Fruit fly (Drosophila melanogaster) whole organism, embryonic: ENCODE data around the gene shi.
A peak's percentile ranks its signal among the peaks of the same experiment; 100 is the strongest.

Source experiments
- Bgb ChIP-seq: fragments of 200-800 bp; sonication (Bioruptor generic); IDR thresholded peaks from 2 replicates; pipeline ENCODE4 v1.3.6; 2022; ENCODE audit warnings: missing biosample characterization, missing genetic modification characterization; ENCODE audit not compliant: partially characterized antibody
- CG10462 ChIP-seq: fragments of 200-800 bp; sonication (Bioruptor generic); optimal IDR thresholded peaks from 2 replicates; lab custom pipeline; 2016; ENCODE audit warnings: missing biosample characterization, missing genetic modification characterization
- CG11398 ChIP-seq: fragments of 200-800 bp; sonication (Bioruptor generic); optimal IDR thresholded peaks from 2 replicates; lab custom pipeline; 2016; ENCODE audit warnings: missing biosample characterization, missing genetic modification characterization
- CG12769 ChIP-seq: fragments of 200-800 bp; sonication (Bioruptor generic); optimal IDR thresholded peaks from 2 replicates; lab custom pipeline; 2019; ENCODE audit warnings: missing biosample characterization, mild to moderate bottlenecking, missing genetic modification characterization, moderate library complexity
- CG13775 ChIP-seq: fragments of 200-800 bp; sonication (Bioruptor generic); optimal IDR thresholded peaks from 3 replicates; lab custom pipeline; 2017; ENCODE audit warnings: missing biosample characterization, mild to moderate bottlenecking, missing genetic modification characterization
- CG14014 ChIP-seq: fragments of 200-800 bp; sonication (Bioruptor generic); IDR thresholded peaks from 2 replicates; pipeline ENCODE4 v1.3.6; 2022; ENCODE audit warnings: missing biosample characterization, missing genetic modification characterization
- CG14441 ChIP-seq: fragments of 200-800 bp; sonication (Bioruptor generic); IDR thresholded peaks from 2 replicates; pipeline ENCODE4 v1.3.6; 2022; ENCODE audit warnings: missing biosample characterization, missing genetic modification characterization
- CG15073 ChIP-seq: fragments of 200-800 bp; sonication (Bioruptor generic); optimal IDR thresholded peaks from 2 replicates; lab custom pipeline; 2016; ENCODE audit warnings: missing biosample characterization, missing genetic modification characterization
- CG1603 ChIP-seq: fragments of 200-800 bp; sonication (Bioruptor generic); optimal IDR thresholded peaks from 2 replicates; lab custom pipeline; 2019; ENCODE audit warnings: missing biosample characterization, mild to moderate bottlenecking, missing genetic modification characterization, moderate library complexity
- CG16813 ChIP-seq: fragments of 200-800 bp; sonication (Bioruptor generic); IDR thresholded peaks from 3 replicates; pipeline ENCODE4 v1.3.6; 2022; ENCODE audit warnings: missing biosample characterization, missing genetic modification characterization; ENCODE audit not compliant: partially characterized antibody
- CG18011 ChIP-seq: fragments of 200-800 bp; sonication (Bioruptor generic); optimal IDR thresholded peaks from 2 replicates; lab custom pipeline; 2017; ENCODE audit warnings: missing biosample characterization, missing genetic modification characterization, mild to moderate bottlenecking, moderate library complexity, missing genotype
- CG2116 ChIP-seq: fragments of 200-800 bp; sonication (Bioruptor generic); optimal IDR thresholded peaks from 3 replicates; lab custom pipeline; 2018; ENCODE audit warnings: missing biosample characterization, mild to moderate bottlenecking, missing genetic modification characterization
- CG34224 ChIP-seq: fragments of 200-800 bp; sonication (Bioruptor generic); IDR thresholded peaks from 3 replicates; pipeline ENCODE4 v1.3.6; 2022; ENCODE audit warnings: missing biosample characterization, missing genetic modification characterization; ENCODE audit not compliant: partially characterized antibody
- CG3838 ChIP-seq: fragments of 200-800 bp; sonication (Bioruptor generic); optimal IDR thresholded peaks from 3 replicates; lab custom pipeline; 2016; ENCODE audit warnings: missing biosample characterization, missing genetic modification characterization
- CG42726 ChIP-seq: fragments of 200-800 bp; sonication (Bioruptor generic); IDR thresholded peaks from 2 replicates; pipeline ENCODE4 v1.3.6; 2022; ENCODE audit warnings: missing biosample characterization, missing genetic modification characterization; ENCODE audit not compliant: partially characterized antibody
- CG4282 ChIP-seq: fragments of 200-800 bp; sonication (Bioruptor generic); optimal IDR thresholded peaks from 2 replicates; lab custom pipeline; 2016; ENCODE audit warnings: missing biosample characterization, missing genetic modification characterization
- CG6683 ChIP-seq: fragments of 200-800 bp; sonication (Bioruptor generic); optimal IDR thresholded peaks from 2 replicates; lab custom pipeline; 2017; ENCODE audit warnings: missing biosample characterization, mild to moderate bottlenecking, missing genetic modification characterization, missing genetic modification reagents
- CG7963 ChIP-seq: fragments of 200-800 bp; sonication (Bioruptor generic); IDR thresholded peaks from 3 replicates; pipeline ENCODE4 v1.3.6; 2022; ENCODE audit warnings: missing biosample characterization, missing genetic modification characterization; ENCODE audit not compliant: partially characterized antibody
- CG8290 ChIP-seq, 3 experiments: fragments of 200-800 bp; sonication (Bioruptor generic); optimal IDR thresholded peaks; 2 replicates each; lab custom pipeline; 2016 to 2019; ENCODE audit warnings: missing biosample characterization in 3 of 3, missing genetic modification characterization in 3 of 3, mild to moderate bottlenecking in 2 of 3, moderate library complexity in 1 of 3
- CG8478 ChIP-seq: fragments of >200 bp; optimal IDR thresholded peaks from 2 replicates; lab custom pipeline; 2018
- CoRest ChIP-seq: fragments of 200-800 bp; sonication (Bioruptor generic); optimal IDR thresholded peaks from 3 replicates; lab custom pipeline; 2018; ENCODE audit warnings: missing biosample characterization, mild to moderate bottlenecking, missing genetic modification characterization, moderate library complexity
- Dll ChIP-seq: fragments of 200-800 bp; sonication (Bioruptor generic); IDR thresholded peaks from 4 replicates; pipeline ENCODE4 v1.3.6; 2022; ENCODE audit warnings: missing biosample characterization, missing genetic modification characterization; ENCODE audit not compliant: partially characterized antibody
- Lhr ChIP-seq: fragments of 200-800 bp; sonication (Bioruptor generic); optimal IDR thresholded peaks from 3 replicates; lab custom pipeline; 2017; ENCODE audit warnings: mild to moderate bottlenecking, missing biosample characterization, missing genetic modification reagents, missing genetic modification characterization
- MBD-R2 ChIP-seq: fragments of 200-800 bp; sonication (Bioruptor generic); IDR thresholded peaks from 2 replicates; pipeline ENCODE4 v1.3.6; 2022; ENCODE audit warnings: missing biosample characterization, missing genetic modification characterization
- Meics ChIP-seq: fragments of 200-800 bp; sonication (Bioruptor generic); optimal IDR thresholded peaks from 2 replicates; lab custom pipeline; 2017; ENCODE audit warnings: missing biosample characterization, mild to moderate bottlenecking, missing genetic modification characterization
- Nf-YC ChIP-seq: fragments of 200-800 bp; optimal IDR thresholded peaks from 3 replicates; lab custom pipeline; 2019; ENCODE audit warnings: missing biosample characterization, mild to moderate bottlenecking, missing genetic modification characterization, moderate library complexity
- PHDP ChIP-seq: fragments of 200-800 bp; sonication (Bioruptor generic); optimal IDR thresholded peaks from 3 replicates; lab custom pipeline; 2018; ENCODE audit warnings: missing biosample characterization, mild to moderate bottlenecking, missing genetic modification characterization, moderate library complexity
- Ravus ChIP-seq: fragments of 200-800 bp; sonication (Bioruptor generic); IDR thresholded peaks from 2 replicates; pipeline ENCODE4 v1.3.6; 2022; ENCODE audit warnings: missing biosample characterization, missing genetic modification characterization
- Side ChIP-seq: fragments of 200-800 bp; sonication (Bioruptor generic); optimal IDR thresholded peaks from 2 replicates; lab custom pipeline; 2016; ENCODE audit warnings: missing biosample characterization, missing genetic modification characterization
- Sry-δ ChIP-seq: fragments of 200-800 bp; sonication (Bioruptor generic); optimal IDR thresholded peaks from 2 replicates; lab custom pipeline; 2016; ENCODE audit warnings: missing biosample characterization, missing genetic modification characterization
- TFAM ChIP-seq: fragments of 200-800 bp; sonication (Bioruptor generic); optimal IDR thresholded peaks from 2 replicates; lab custom pipeline; 2017; ENCODE audit warnings: missing biosample characterization, missing genetic modification characterization, inconsistent platforms
- Trl ChIP-seq, 3 experiments: fragments of >200 bp in 2 of 3; fragments of 200-800 bp in 1 of 3; sonication (Bioruptor generic) in 1 of 3; optimal IDR thresholded peaks; 2 replicates in 1 of 3; 3 replicates in 2 of 3; lab custom pipeline; 2016 to 2017; ENCODE audit warnings: missing biosample characterization in 1 of 3, missing genetic modification characterization in 1 of 3
- YL-1 ChIP-seq: fragments of 200-800 bp; sonication (Bioruptor generic); optimal IDR thresholded peaks from 3 replicates; lab custom pipeline; 2017; ENCODE audit warnings: missing biosample characterization, mild to moderate bottlenecking, missing genetic modification characterization
- ab ChIP-seq: fragments of 200-800 bp; sonication (Bioruptor generic); optimal IDR thresholded peaks from 2 replicates; lab custom pipeline; 2016; ENCODE audit warnings: missing biosample characterization, missing genetic modification characterization
- amos ChIP-seq: fragments of 200-800 bp; sonication (Bioruptor generic); IDR thresholded peaks from 2 replicates; pipeline ENCODE4 v1.3.6; 2022; ENCODE audit warnings: missing biosample characterization, missing genetic modification characterization; ENCODE audit not compliant: partially characterized antibody
- ci ChIP-seq: fragments of 200-800 bp; sonication (Bioruptor generic); IDR thresholded peaks from 3 replicates; pipeline ENCODE4 v1.3.6; 2022; ENCODE audit warnings: missing biosample characterization, missing genetic modification characterization
- crp ChIP-seq, 2 experiments: fragments of 200-800 bp; sonication (Bioruptor generic); optimal IDR thresholded peaks; 2 replicates in 1 of 2; 3 replicates in 1 of 2; lab custom pipeline; 2017; ENCODE audit warnings: missing biosample characterization in 2 of 2, missing genetic modification characterization in 2 of 2, mild to moderate bottlenecking in 1 of 2, moderate library complexity in 1 of 2
- danr ChIP-seq: fragments of 200-800 bp; sonication (Bioruptor generic); IDR thresholded peaks from 2 replicates; pipeline ENCODE4 v1.3.6; 2022; ENCODE audit warnings: missing biosample characterization, missing genetic modification characterization
- h ChIP-seq: fragments of >200 bp; optimal IDR thresholded peaks from 2 replicates; lab custom pipeline; 2017
- kni ChIP-seq: fragments of 200-800 bp; sonication (Bioruptor generic); optimal IDR thresholded peaks from 3 replicates; lab custom pipeline; 2017; ENCODE audit warnings: mild to moderate bottlenecking, missing biosample characterization, missing genetic modification reagents, missing genetic modification characterization
- lab ChIP-seq: fragments of 200-800 bp; sonication (Bioruptor generic); optimal IDR thresholded peaks from 3 replicates; lab custom pipeline; 2017; ENCODE audit warnings: missing biosample characterization, missing genetic modification characterization, mild to moderate bottlenecking, moderate library complexity, missing genetic modification reagents
- lbe ChIP-seq: fragments of 200-800 bp; sonication (Bioruptor generic); optimal IDR thresholded peaks from 2 replicates; lab custom pipeline; 2016; ENCODE audit warnings: missing biosample characterization, mild to moderate bottlenecking, missing genetic modification characterization
- nerfin-2 ChIP-seq: fragments of 200-800 bp; sonication (Bioruptor generic); IDR thresholded peaks from 2 replicates; pipeline ENCODE4 v1.3.6; 2022; ENCODE audit warnings: missing biosample characterization, missing genetic modification characterization; ENCODE audit not compliant: partially characterized antibody
- oc ChIP-seq: fragments of 200-800 bp; sonication (Bioruptor generic); optimal IDR thresholded peaks from 2 replicates; lab custom pipeline; 2018; ENCODE audit warnings: missing biosample characterization, mild to moderate bottlenecking, missing genetic modification characterization, moderate library complexity
- pfk ChIP-seq: fragments of 200-800 bp; sonication (Bioruptor generic); optimal IDR thresholded peaks from 2 replicates; lab custom pipeline; 2018; ENCODE audit warnings: missing biosample characterization, mild to moderate bottlenecking, missing genetic modification characterization, moderate library complexity
- sens-2 ChIP-seq: fragments of 200-800 bp; sonication (Bioruptor generic); IDR thresholded peaks from 2 replicates; pipeline ENCODE4 v1.3.6; 2022; ENCODE audit warnings: missing biosample characterization, missing genetic modification characterization
- sna ChIP-seq: fragments of 200-800 bp; sonication (Bioruptor generic); IDR thresholded peaks from 2 replicates; pipeline ENCODE4 v1.3.6; 2022; ENCODE audit warnings: missing biosample characterization, missing genetic modification characterization; ENCODE audit not compliant: partially characterized antibody
- ssp ChIP-seq: fragments of 200-800 bp; sonication (Bioruptor generic); IDR thresholded peaks from 2 replicates; pipeline ENCODE4 v1.3.6; 2022; ENCODE audit warnings: missing biosample characterization, missing genetic modification characterization
- tap ChIP-seq: fragments of 200-800 bp; optimal IDR thresholded peaks from 3 replicates; lab custom pipeline; 2019; ENCODE audit warnings: missing biosample characterization, mild to moderate bottlenecking, missing genetic modification characterization, moderate library complexity

The shi gene

dm6 chrX:15869843-15870242 lies 22.1 kb upstream of the shi start, which contains the start of gene CG16952 (continued):
- TF ChIP-seq kni (GFP tag; lab: Kevin White, UChicago) (no peak), pfk (no peak), PHDP (no peak), Meics (GFP tag; lab: Kevin White, UChicago) (no peak), CG13775 (GFP tag; lab: Kevin White, UChicago) (peak; percentile 11), oc (no peak), CG7963 (GFP tag; lab: Robert Waterston, UW) (peak; percentile 88), Sry-δ (GFP tag; lab: Kevin White, UChicago) (peak; percentile 83), TFAM (GFP tag; lab: Kevin White, UChicago) (no peak), CG3838 (no peak), CoRest (tag; lab: Kevin White, UChicago) (peak; percentile 53), lbe (GFP tag; lab: Kevin White, UChicago) (no peak), CG11398 (no peak), Trl (optimal IDR thresholded peaks at IDR 0.05; lab: Kevin White, UChicago) (no peak), Trl (GFP tag; optimal IDR thresholded peaks at IDR 0.05; lab: Kevin White, UChicago) (no peak), Dll (peak; percentile 94), CG14014 (GFP tag; lab: Robert Waterston, UW) (no peak), sna (peak; percentile 91), Lhr (GFP tag; lab: Kevin White, UChicago) (peak; percentile 4), amos (GFP tag; lab: Robert Waterston, UW) (peak; percentile 84; the same call in 1 of the 2 replicates), CG42726 (GFP tag; lab: Robert Waterston, UW) (peak; percentile 50; the same call in 1 of the 2 replicates), CG2116 (GFP tag; lab: Kevin White, UChicago) (peak; percentile 96), nerfin-2 (GFP tag; lab: Robert Waterston, UW) (peak; percentile 95), lab (no peak), CG10462 (peak; percentile 55), CG8478 (lab: Kevin White, UChicago) (no peak), CG6683 (GFP tag; lab: Kevin White, UChicago) (no peak), Bgb (GFP tag; lab: Robert Waterston, UW) (peak; percentile 83), CG12769 (no peak), CG34224 (GFP tag; lab: Robert Waterston, UW) (peak; percentile 85), crp (GFP tag; optimal IDR thresholded peaks at IDR 0.05; lab: Kevin White, UChicago) (peak in 1 of 2 experiments; percentile 41), sens-2 (GFP tag; lab: Robert Waterston, UW) (no peak), CG1603 (tag; lab: Kevin White, UChicago) (peak; percentile 58), CG15073 (GFP tag; lab: Kevin White, UChicago) (no peak), CG14441 (GFP tag; lab: Robert Waterston, UW) (no peak), CG16813 (GFP tag; lab: Robert Waterston, UW) (peak; percentile 93), h (lab: Kevin White, UChicago) (no peak), danr (GFP tag; lab: Robert Waterston, UW) (no peak), Side (GFP tag; lab: Kevin White, UChicago) (no peak), ci (no peak), CG4282 (GFP tag; lab: Kevin White, UChicago) (no peak), ab (no peak), ssp (peak; percentile 91), Ravus (GFP tag; lab: Robert Waterston, UW) (no peak), CG18011 (GFP tag; lab: Kevin White, UChicago) (no peak), YL-1 (GFP tag; lab: Kevin White, UChicago) (no peak), tap (no peak), MBD-R2 (GFP tag; lab: Robert Waterston, UW) (0 out of 2 replicates have a peak, but pooled peaks have one; percentile 20), CG8290 (GFP tag; optimal IDR thresholded peaks at IDR 0.05; lab: Kevin White, UChicago) (peak; percentile 49), CG8290 (tag; optimal IDR thresholded peaks at IDR 0.05; lab: Kevin White, UChicago) (no peak), Nf-YC (tag; lab: Kevin White, UChicago) (no peak)
